Fruit fly (Drosophila melanogaster) whole organism, adult: ENCODE measurements around the gene ovm.

Source experiments
- CG11617 ChIP-seq: fragments of 200-800 bp; sonication (Bioruptor generic); optimal IDR thresholded peaks from 2 replicates; lab custom pipeline; 2017; ENCODE audit warnings: mild to moderate bottlenecking, missing biosample characterization, missing genetic modification reagents, missing genetic modification characterization
- CG12768 ChIP-seq: fragments of 200-800 bp; sonication (Bioruptor generic); optimal IDR thresholded peaks from 2 replicates; lab custom pipeline; 2017; ENCODE audit warnings: missing biosample characterization, missing genetic modification characterization, mild to moderate bottlenecking, moderate library complexity, missing genetic modification reagents
- CG14711 ChIP-seq: fragments of 200-800 bp; sonication (Bioruptor generic); optimal IDR thresholded peaks from 2 replicates; lab custom pipeline; 2018; ENCODE audit warnings: missing biosample characterization, mild to moderate bottlenecking, missing genetic modification characterization, moderate library complexity
- CG1620 ChIP-seq: fragments of 200-800 bp; sonication (Bioruptor generic); optimal IDR thresholded peaks from 2 replicates; lab custom pipeline; 2016; ENCODE audit warnings: missing biosample characterization, missing genetic modification characterization
- CG33017 ChIP-seq: fragments of 200-800 bp; sonication (Bioruptor generic); optimal IDR thresholded peaks from 2 replicates; lab custom pipeline; 2018; ENCODE audit warnings: missing biosample characterization, mild to moderate bottlenecking, missing genetic modification characterization, moderate library complexity
- CG5204 ChIP-seq: fragments of 200-800 bp; sonication (Bioruptor generic); optimal IDR thresholded peaks from 2 replicates; lab custom pipeline; 2016; ENCODE audit warnings: missing biosample characterization, missing genetic modification characterization
- CG7045 ChIP-seq: fragments of 200-800 bp; sonication (Bioruptor generic); optimal IDR thresholded peaks from 2 replicates; lab custom pipeline; 2017; ENCODE audit warnings: missing biosample characterization, mild to moderate bottlenecking, missing genetic modification characterization
- CG7101 ChIP-seq: fragments of 200-800 bp; sonication (Bioruptor generic); optimal IDR thresholded peaks from 2 replicates; lab custom pipeline; 2018; ENCODE audit warnings: missing biosample characterization, mild to moderate bottlenecking, missing genetic modification characterization, moderate library complexity
- Clk ChIP-seq: fragments of 200-800 bp; sonication (Bioruptor generic); optimal IDR thresholded peaks from 2 replicates; lab custom pipeline; 2017; ENCODE audit warnings: missing biosample characterization, missing genetic modification characterization
- Crg-1 ChIP-seq: fragments of 200-800 bp; sonication (Bioruptor generic); optimal IDR thresholded peaks from 2 replicates; lab custom pipeline; 2016; ENCODE audit warnings: missing biosample characterization, missing genetic modification characterization
- Hr96 ChIP-seq: fragments of 200-800 bp; sonication (Bioruptor generic); optimal IDR thresholded peaks from 2 replicates; lab custom pipeline; 2016; ENCODE audit warnings: missing biosample characterization, missing genetic modification characterization
- Mnt ChIP-seq: fragments of 200-800 bp; sonication (Bioruptor generic); optimal IDR thresholded peaks from 2 replicates; lab custom pipeline; 2016; ENCODE audit warnings: missing biosample characterization, mild to moderate bottlenecking, missing genetic modification characterization
- bab1 ChIP-seq: fragments of 200-800 bp; sonication (Bioruptor generic); optimal IDR thresholded peaks from 3 replicates; lab custom pipeline; 2019; ENCODE audit warnings: missing biosample characterization, mild to moderate bottlenecking, missing genetic modification characterization, moderate library complexity
- cic ChIP-seq: fragments of 200-800 bp; sonication (Bioruptor generic); optimal IDR thresholded peaks from 2 replicates; lab custom pipeline; 2017; ENCODE audit warnings: missing biosample characterization, mild to moderate bottlenecking, missing genetic modification characterization, moderate library complexity
- cnc ChIP-seq, 2 experiments: fragments of >200 bp; optimal IDR thresholded peaks; 2 replicates each; lab custom pipeline; 2017
- kay ChIP-seq: fragments of 200-800 bp; sonication (Bioruptor generic); peaks from one replicate; lab custom pipeline; 2016; ENCODE audit warnings: missing biosample characterization, missing genetic modification characterization, borderline replicate concordance
- ovo ChIP-seq: fragments of 200-800 bp; sonication (Bioruptor generic); optimal IDR thresholded peaks from 2 replicates; lab custom pipeline; 2016; ENCODE audit warnings: missing biosample characterization, missing genetic modification characterization
- pad ChIP-seq: fragments of 200-800 bp; sonication (Bioruptor generic); optimal IDR thresholded peaks from 3 replicates; lab custom pipeline; 2017; ENCODE audit warnings: missing biosample characterization, missing genetic modification characterization, mild to moderate bottlenecking, moderate library complexity, missing genetic modification reagents
- tj ChIP-seq: fragments of 200-800 bp; sonication (Bioruptor generic); optimal IDR thresholded peaks from 3 replicates; lab custom pipeline; 2017; ENCODE audit warnings: missing biosample characterization, mild to moderate bottlenecking, missing genetic modification characterization, moderate library complexity
- toe ChIP-seq: fragments of 200-800 bp; sonication (Bioruptor generic); optimal IDR thresholded peaks from 2 replicates; lab custom pipeline; 2016; ENCODE audit warnings: missing biosample characterization, missing genetic modification characterization

ovm gene

DNA sequence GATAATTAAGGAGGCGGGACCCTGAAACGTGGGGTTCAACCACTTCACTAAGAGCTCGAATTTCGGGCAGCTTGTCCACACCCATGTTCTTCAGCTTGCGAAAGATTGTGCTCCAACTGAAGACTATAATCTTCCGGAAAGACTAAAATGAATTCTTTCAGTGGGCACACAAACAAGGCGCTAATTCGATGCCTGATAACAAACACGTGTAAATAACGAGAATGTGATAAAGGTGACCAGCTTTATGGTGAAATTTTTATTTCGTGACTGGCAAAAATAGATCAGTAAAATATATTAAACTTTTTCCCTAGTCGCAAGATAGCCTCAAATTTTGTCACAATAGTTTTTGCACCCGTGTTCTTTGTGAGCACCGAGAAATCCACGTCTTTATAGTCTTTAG lies at the start of gene ovm, which contains the start of gene CG31975:
ovm (minus strand) TSS at position 144 of the 400 bp plus-strand sequence.
CG31975 (minus strand) TSS at position 144 of the 400 bp plus-strand sequence.
- TF ChIP-seq Clk (GFP tag; lab: Kevin White, UChicago) (no peak), Mnt (GFP tag; lab: Kevin White, UChicago) (peak; percentile 26), kay (GFP tag; lab: Kevin White, UChicago) (peak; percentile 1), cnc (optimal IDR thresholded peaks at IDR 0.05; lab: Kevin White, UChicago) (peak in 1 of 2 experiments; percentile 68)

DNA sequence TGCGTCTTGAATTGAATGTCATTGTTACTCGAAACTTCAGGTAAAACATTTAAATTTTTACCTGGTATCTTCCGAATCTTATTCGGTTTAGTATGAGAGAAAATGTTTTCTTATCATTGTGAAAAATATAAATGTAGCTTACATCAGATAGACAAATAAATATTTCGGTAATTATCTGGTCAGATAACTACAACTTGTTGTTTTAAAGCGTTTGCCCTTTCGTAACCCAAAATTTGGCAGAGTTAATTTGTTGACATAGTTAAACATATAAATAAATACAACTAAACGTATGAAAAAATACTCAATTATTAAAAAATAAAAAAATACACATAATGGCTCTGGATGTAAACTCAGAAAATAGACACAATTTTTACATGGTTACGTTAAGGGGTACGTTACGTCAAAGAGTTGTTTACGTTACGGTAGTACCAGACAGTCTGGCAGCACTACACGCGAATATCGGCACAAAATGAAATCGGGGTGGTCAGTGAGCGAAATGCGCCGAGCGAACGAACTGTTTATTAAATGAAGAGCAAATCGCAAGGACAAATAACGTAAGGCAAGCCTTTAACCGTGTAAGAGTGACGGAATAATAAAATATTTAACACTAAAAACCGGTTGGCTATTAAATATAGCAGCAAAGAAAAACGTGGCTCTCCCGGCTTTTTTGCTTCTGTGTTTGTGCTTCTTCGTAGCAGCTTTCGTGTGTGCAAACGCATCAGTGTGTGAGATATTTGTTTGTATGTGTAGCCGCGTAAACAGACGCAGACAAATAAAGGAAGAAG lies 41.8 kb upstream of the ovm start:
- TF ChIP-seq cnc (optimal IDR thresholded peaks at IDR 0.05; lab: Kevin White, UChicago), result no peak
- TF ChIP-seq CG14711 (tag; lab: Kevin White, UChicago), result no peak
- TF ChIP-seq CG1620, result no peak
- peak; percentile 13 for TF ChIP-seq bab1 (GFP tag; lab: Kevin White, UChicago)
- TF ChIP-seq Hr96 (GFP tag; lab: Kevin White, UChicago), result no peak
- TF ChIP-seq CG5204 (GFP tag; lab: Kevin White, UChicago), result no peak
- TF ChIP-seq CG7101 (tag; lab: Kevin White, UChicago), result no peak
- no peak for TF ChIP-seq CG33017 (tag; lab: Kevin White, UChicago)
- no peak for TF ChIP-seq toe (GFP tag; lab: Kevin White, UChicago)
- peak; percentile 5 for TF ChIP-seq Crg-1 (GFP tag; lab: Kevin White, UChicago)
- TF ChIP-seq cic (GFP tag; lab: Kevin White, UChicago), result peak; percentile 61
- no peak for TF ChIP-seq CG11617 (GFP tag; lab: Kevin White, UChicago)
- peak; percentile 93 for TF ChIP-seq kay (GFP tag; lab: Kevin White, UChicago)
- TF ChIP-seq Clk (GFP tag; lab: Kevin White, UChicago), result no peak
- peak; percentile 12 for TF ChIP-seq tj (GFP tag; lab: Kevin White, UChicago)
- TF ChIP-seq CG12768 (GFP tag; lab: Kevin White, UChicago), result peak; percentile 5
- peak; percentile 19 for TF ChIP-seq CG7045 (GFP tag; lab: Kevin White, UChicago)
- peak; percentile 77 for TF ChIP-seq Mnt (GFP tag; lab: Kevin White, UChicago)
- peak; percentile 35 for TF ChIP-seq pad (GFP tag; lab: Kevin White, UChicago)
- TF ChIP-seq ovo (GFP tag; lab: Kevin White, UChicago), result no peak

DNA sequence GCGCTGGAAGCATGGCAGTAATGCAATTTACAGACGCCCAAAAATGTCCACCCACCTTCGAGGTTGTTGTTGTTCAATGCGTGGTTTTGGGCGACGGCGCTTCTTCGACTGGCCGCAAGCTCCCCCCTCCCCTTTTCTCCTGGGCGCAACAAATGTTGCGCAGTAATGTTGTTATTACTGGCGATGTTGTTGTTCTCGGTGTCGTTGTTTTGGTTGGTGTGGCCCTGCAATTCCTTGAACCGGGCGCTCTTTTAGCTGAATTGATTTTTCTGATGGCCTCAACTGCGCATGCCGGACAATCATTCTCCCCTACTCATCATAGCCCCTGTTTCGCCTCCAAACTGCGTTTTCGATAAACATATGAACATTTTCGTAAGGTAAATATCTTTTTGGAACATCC lies 40.2 kb upstream of the ovm start:
- peak; percentile 1 for TF ChIP-seq tj (GFP tag; lab: Kevin White, UChicago)
- TF ChIP-seq CG33017 (tag; lab: Kevin White, UChicago), result no peak
- no peak for TF ChIP-seq toe (GFP tag; lab: Kevin White, UChicago)
- no peak for TF ChIP-seq ovo (GFP tag; lab: Kevin White, UChicago)
- no peak for TF ChIP-seq CG7045 (GFP tag; lab: Kevin White, UChicago)
- TF ChIP-seq cic (GFP tag; lab: Kevin White, UChicago), result no peak
- peak in 1 of 2 experiments; percentile 42 for TF ChIP-seq cnc (optimal IDR thresholded peaks at IDR 0.05; lab: Kevin White, UChicago)

DNA sequence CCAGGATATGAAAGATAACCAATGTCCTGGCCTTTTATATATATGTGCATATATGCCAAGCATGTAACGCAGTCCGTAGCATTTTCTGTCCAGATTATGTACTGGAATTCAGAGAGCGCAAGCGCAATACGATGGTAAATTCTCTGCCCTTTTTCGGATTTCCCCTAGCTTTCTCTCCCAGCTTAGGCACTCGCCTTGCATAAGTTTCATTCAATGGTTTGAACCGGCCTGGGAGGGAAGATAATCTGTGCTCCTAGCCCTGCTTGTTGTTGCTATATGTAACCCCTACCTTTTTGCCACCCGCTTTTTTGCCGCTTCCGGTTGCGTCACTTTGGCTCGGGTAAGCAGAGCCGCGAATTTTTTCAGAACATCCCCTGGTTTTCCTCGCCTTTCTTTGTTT lies 38.3 kb upstream of the ovm start:
- TF ChIP-seq CG7045 (GFP tag; lab: Kevin White, UChicago) (no peak), Hr96 (GFP tag; lab: Kevin White, UChicago) (no peak), pad (GFP tag; lab: Kevin White, UChicago) (peak; percentile 46), CG33017 (tag; lab: Kevin White, UChicago) (no peak)

DNA sequence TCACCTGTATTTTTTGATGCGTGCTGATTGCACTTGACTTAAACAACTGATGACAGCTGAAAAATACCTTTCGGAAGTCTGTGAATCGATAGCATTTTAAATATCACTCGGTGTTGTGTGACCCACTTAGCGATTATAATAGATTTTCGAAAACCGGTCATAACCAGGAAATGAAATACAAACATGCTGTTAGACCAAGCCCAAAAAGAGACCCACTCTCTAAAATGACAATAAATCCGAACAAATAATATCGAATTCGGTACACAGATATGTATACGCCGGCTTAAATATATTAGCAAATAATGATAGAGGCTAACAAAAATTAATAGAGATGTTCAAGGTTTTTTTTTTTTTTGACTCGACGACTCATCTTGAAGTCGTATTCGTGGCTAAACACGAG lies 34.9 kb upstream of the ovm start:
- peak; percentile 73 for TF ChIP-seq kay (GFP tag; lab: Kevin White, UChicago)
- no peak for TF ChIP-seq Clk (GFP tag; lab: Kevin White, UChicago)

DNA sequence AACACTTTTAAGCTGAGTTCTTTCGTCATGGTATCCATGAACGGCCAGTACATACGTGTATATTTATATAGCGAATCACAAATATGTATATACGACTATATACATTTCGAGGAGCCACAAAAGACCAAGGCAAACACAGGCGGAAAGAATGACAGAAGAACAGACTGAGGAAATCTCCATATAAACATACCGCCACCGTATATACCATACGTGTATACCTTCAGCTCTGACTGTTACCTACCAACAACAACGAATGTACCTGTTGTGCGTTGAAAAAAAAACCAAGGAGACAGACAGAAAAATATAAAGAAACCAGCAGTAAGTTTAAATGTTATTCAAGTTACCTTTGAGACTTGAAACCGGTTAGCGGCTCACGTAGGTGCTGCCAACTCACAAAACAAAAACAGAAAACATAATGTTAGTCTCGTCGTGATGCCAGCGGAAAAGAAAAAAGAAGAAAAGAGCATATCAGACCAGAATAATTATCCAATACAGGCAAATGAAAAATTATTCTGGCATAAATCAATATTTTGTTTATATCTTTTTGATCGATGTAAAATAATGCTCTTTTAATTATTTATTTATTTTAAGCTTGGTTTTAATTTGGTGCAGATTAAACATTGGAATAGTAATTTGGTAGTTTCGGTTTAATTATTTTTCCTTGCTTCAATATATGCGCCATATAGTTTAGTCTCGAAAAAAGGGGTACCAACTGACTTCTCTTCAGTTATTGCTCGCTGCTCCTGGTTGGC lies 30.9 kb upstream of the ovm start:
- TF ChIP-seq toe (GFP tag; lab: Kevin White, UChicago) (no peak), CG11617 (GFP tag; lab: Kevin White, UChicago) (no peak), CG12768 (GFP tag; lab: Kevin White, UChicago) (no peak), CG7045 (GFP tag; lab: Kevin White, UChicago) (no peak), Mnt (GFP tag; lab: Kevin White, UChicago) (no peak), CG7101 (tag; lab: Kevin White, UChicago) (no peak), bab1 (GFP tag; lab: Kevin White, UChicago) (no peak), Hr96 (GFP tag; lab: Kevin White, UChicago) (no peak), Crg-1 (GFP tag; lab: Kevin White, UChicago) (no peak), pad (GFP tag; lab: Kevin White, UChicago) (no peak), cnc (optimal IDR thresholded peaks at IDR 0.05; lab: Kevin White, UChicago) (no peak), CG33017 (tag; lab: Kevin White, UChicago) (no peak), ovo (GFP tag; lab: Kevin White, UChicago) (no peak)
